Fruit fly (Drosophila melanogaster) whole organism, wandering third instar larva: ENCODE data around the gene hdly.

Experiments
- CG9705 ChIP-seq: fragments of 200-800 bp; sonication (Bioruptor generic); optimal IDR thresholded peaks from 2 replicates; lab custom pipeline; 2018; ENCODE audit warnings: missing biosample characterization, mild to moderate bottlenecking, missing genetic modification characterization
- Dif ChIP-seq: fragments of 200-275, 200-300 bp; sonication (Bioruptor generic); optimal IDR thresholded peaks from 2 replicates; lab custom pipeline; 2018; ENCODE audit warnings: missing biosample characterization, missing genetic modification characterization; ENCODE audit not compliant: partially characterized antibody
- Hnf4 ChIP-seq: fragments of 200-800 bp; sonication (Bioruptor generic); optimal IDR thresholded peaks from 2 replicates; lab custom pipeline; 2016; ENCODE audit warnings: missing biosample characterization, mild to moderate bottlenecking, missing genetic modification characterization
- Hr78 ChIP-seq: fragments of >200 bp; optimal IDR thresholded peaks from 2 replicates; lab custom pipeline; 2017; ENCODE audit warnings: missing biosample characterization, missing genetic modification characterization
- OdsH ChIP-seq: fragments of 200-800 bp; sonication (Bioruptor generic); optimal IDR thresholded peaks from 2 replicates; lab custom pipeline; 2016; ENCODE audit warnings: missing biosample characterization, mild to moderate bottlenecking, missing genetic modification characterization
- dl ChIP-seq, 2 experiments: fragments of 175-275, 200-275 bp in 1 of 2; fragments of 200-275 bp in 1 of 2; sonication (Bioruptor generic); optimal IDR thresholded peaks; lab custom pipeline; 2018; ENCODE audit warnings: mild to moderate bottlenecking in 2 of 2, missing biosample characterization in 2 of 2, missing genetic modification characterization in 2 of 2, moderate library complexity in 2 of 2; ENCODE audit not compliant: partially characterized antibody in 2 of 2, insufficient read depth in 1 of 2
- dsf ChIP-seq: sonication (Bioruptor generic); optimal IDR thresholded peaks from 2 replicates; lab custom pipeline; 2016; ENCODE audit warnings: missing biosample characterization, missing genetic modification characterization, borderline replicate concordance
- h ChIP-seq: fragments of 200-800 bp; sonication (Bioruptor generic); optimal IDR thresholded peaks from 3 replicates; lab custom pipeline; 2016; ENCODE audit warnings: missing biosample characterization, mild to moderate bottlenecking, missing genetic modification characterization
- jim ChIP-seq: fragments of 175-275, 200-325 bp; sonication (Bioruptor generic); optimal IDR thresholded peaks from 2 replicates; lab custom pipeline; 2016; ENCODE audit warnings: missing biosample characterization, mild to moderate bottlenecking, missing genetic modification characterization
- lola ChIP-seq: fragments of >200 bp; optimal IDR thresholded peaks from 2 replicates; lab custom pipeline; 2017; ENCODE audit warnings: missing biosample characterization, missing genetic modification characterization
- tai ChIP-seq: sonication (Bioruptor generic); optimal IDR thresholded peaks from 2 replicates; lab custom pipeline; 2016; ENCODE audit warnings: missing biosample characterization, missing genetic modification characterization

Gene hdly

DNA sequence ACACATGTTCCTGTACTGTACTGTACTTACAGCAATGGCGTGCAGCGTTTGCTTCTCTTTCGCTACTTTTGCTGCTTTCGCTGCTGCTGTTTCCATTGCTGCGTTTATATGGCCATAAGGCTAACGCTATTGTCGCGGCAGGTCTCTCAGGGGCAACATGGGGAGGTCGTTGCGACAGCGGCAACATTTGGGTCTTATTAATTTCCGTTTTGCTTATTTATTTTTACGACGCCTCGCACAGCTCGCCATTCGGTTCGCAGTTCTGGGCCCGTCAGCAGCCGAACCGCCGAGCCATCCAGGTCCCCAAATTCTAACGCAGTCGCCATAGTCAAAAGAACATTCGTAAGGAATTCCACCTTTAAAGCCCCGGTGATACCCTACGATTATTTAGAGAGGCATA lies 62.6 kb downstream of the hdly start:
- TF ChIP-seq Hnf4 (GFP tag; lab: Kevin White, UChicago): no peak
- no peak for TF ChIP-seq lola
- TF ChIP-seq Dif (GFP tag; lab: Kevin White, UChicago): no peak
- TF ChIP-seq dsf: no peak
- no peak for TF ChIP-seq OdsH (GFP tag; lab: Kevin White, UChicago)
- no peak for TF ChIP-seq jim (GFP tag; lab: Kevin White, UChicago)
- TF ChIP-seq, all 38 proteins: peak for 0

DNA sequence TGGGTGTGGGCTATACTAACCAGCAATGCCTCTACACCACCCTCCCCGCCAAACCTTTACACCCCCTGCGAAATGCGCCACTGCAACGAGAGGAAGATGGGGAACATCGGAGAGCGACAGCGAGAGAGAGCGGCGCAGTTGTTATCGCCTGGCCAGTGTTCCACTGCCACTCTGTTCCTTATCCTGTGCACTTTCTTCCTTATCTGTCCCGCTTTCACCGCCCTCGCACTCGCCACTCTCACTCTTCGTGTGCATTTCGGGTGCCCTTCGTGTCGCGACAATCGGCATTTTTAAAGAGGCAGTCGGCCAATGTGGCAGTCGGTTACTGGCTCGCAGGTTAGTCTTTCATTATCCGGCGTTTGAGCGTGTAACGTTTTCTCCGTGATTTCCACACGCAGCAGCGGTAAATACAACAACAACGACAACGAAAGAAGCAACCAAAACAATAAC lies 63.8 kb downstream of the hdly start, which contains the start of gene Calx:
Gene Calx, plus strand, starts transcription at position 338 of the 450 bp plus-strand sequence.
- TF ChIP-seq CG9705: no peak
- no peak for TF ChIP-seq tai (GFP tag; lab: Kevin White, UChicago)
- TF ChIP-seq dl (GFP tag; optimal IDR thresholded peaks at IDR 0.05; lab: Kevin White, UChicago; ENCODE audit: insufficient read depth in 1 of 2, partially characterized antibody in 2 of 2): peak; percentile 28 to 37
- TF ChIP-seq h: peak; percentile 76
- no peak for TF ChIP-seq OdsH (GFP tag; lab: Kevin White, UChicago)
- no peak for TF ChIP-seq Hr78 (GFP tag; lab: Kevin White, UChicago)
